Worm (Caenorhabditis elegans): ENCODE results near the gene kin-16.
"Not testable (repeated sequence)": the region's sequence is repeated elsewhere in the genome, so short reads cannot be mapped to it uniquely, and the experiment has no call there.

The kin-16 gene

DNA sequence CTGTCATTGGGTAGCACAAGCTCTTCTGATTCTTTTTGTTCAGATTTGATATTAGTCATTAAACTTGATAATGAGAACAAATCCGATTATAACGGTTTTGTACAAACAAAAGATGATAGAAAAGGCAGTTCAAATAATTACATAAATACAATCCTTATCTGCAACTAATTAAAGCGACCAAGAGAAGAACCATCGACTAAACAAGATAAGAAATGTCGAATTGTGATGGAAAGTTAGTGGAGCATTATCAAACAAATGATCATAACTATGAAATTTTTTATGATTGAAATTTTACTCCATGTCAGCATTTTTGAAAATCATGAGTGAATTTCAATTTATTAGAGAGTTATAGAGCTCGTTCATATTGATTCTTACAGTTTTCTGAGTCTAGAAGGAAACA lies 32.5 kb upstream of the kin-16 start, which contains the start of gene chil-23:
Gene chil-23 (minus strand): TSS at position 198 of the 400 bp plus-strand sequence.
- TF ChIP-seq ztf-29 (GFP tag; IDR thresholded peaks at IDR 0.05), result no peak
- TF ChIP-seq klf-2 (GFP tag; conservative IDR thresholded peaks at IDR 0.05), result no peak
- no peak for TF ChIP-seq ztf-23 (GFP tag; IDR thresholded peaks at IDR 0.05)
- no peak for TF ChIP-seq ref-1 (GFP tag; conservative IDR thresholded peaks at IDR 0.05)
- TF ChIP-seq med-1 (GFP tag; optimal IDR thresholded peaks at IDR 0.05; ENCODE audit: insufficient read depth), result no peak
- no peak for TF ChIP-seq cog-1 (tag; optimal IDR thresholded peaks at IDR 0.05)
- TF ChIP-seq flt-1 (GFP tag; IDR thresholded peaks at IDR 0.05), result no peak

DNA sequence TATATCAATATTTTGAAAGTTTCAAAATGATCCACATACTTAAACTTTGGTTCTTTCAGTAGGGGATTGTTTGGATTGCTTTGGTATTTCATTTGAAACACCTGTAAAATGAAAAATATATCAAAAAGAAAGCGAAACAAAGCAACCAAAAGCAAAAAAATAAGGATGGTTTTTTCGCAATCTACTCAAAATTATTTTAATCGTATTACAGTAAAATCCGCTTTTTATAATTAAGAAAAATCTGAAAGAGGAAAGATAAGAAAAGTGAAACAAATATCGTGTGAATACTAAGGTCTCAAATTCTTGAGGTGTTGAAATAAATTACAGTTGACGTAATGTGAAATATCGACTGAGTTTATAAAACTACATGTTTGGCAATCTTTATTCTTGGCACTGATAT lies 30.2 kb upstream of the kin-16 start, which contains the start of gene chil-22:
Gene chil-22 (minus strand): TSS at position 101 of the 400 bp plus-strand sequence.
- TF ChIP-seq klf-2 (GFP tag; conservative IDR thresholded peaks at IDR 0.05) (no peak), ref-1 (GFP tag; conservative IDR thresholded peaks at IDR 0.05) (no peak), ztf-23 (GFP tag; IDR thresholded peaks at IDR 0.05) (no peak), cog-1 (tag; optimal IDR thresholded peaks at IDR 0.05) (no peak), tab-1 (GFP tag; IDR thresholded peaks at IDR 0.05) (no peak), flt-1 (GFP tag; IDR thresholded peaks at IDR 0.05) (no peak), T22C8.4 (GFP tag; IDR thresholded peaks at IDR 0.05) (no peak), ztf-29 (GFP tag; IDR thresholded peaks at IDR 0.05) (no peak), med-1 (GFP tag; optimal IDR thresholded peaks at IDR 0.05; ENCODE audit: insufficient read depth) (no peak)

DNA sequence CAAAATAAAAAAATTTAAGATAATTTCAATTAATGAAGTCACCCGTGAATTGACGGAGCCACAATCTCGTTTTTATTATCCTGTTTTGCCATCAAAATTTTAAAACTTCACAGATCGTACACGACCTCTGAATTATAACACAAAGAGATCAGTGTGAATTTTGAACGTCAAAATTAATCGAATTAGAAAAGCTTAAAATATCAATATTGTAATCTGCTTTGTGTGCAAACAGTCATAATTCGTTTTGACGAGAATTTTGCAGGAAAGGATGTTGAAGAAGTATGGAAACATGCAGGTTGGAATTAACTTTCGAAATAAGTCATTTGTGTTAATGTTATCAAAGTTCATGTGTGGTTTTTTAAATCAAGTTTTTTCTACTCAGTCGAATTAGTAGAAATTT lies 26.0 kb upstream of the kin-16 start, which contains the start of gene chil-21:
Gene chil-21 (minus strand): TSS at position 101 of the 400 bp plus-strand sequence.
- not testable (repeated sequence) for TF ChIP-seq ref-1 (GFP tag; conservative IDR thresholded peaks at IDR 0.05); T22C8.4 (GFP tag; IDR thresholded peaks at IDR 0.05); cog-1 (tag; optimal IDR thresholded peaks at IDR 0.05)

DNA sequence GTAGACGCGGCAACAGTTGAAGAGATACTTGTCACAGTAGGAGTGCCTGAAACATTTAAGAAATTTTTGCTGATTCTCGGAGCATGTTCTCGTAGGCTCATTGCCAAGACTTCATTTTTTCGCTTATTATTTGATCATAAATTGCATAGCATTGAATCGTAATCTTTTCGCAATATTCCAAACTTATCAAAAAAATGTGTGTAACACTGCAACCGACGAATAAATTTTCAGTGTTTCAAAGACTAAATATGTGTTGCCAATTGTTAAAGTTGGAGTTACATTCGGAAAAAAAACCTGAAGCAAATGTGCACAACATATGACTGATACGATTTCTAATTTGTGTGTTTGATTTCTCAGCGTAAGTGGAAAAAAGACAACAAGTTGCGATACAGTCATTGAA lies 23.6 kb upstream of the kin-16 start, which contains the start of gene R09D1.14:
Gene R09D1.14 (minus strand): TSS at position 101 of the 400 bp plus-strand sequence.
- TF ChIP-seq klf-2 (GFP tag; conservative IDR thresholded peaks at IDR 0.05); tab-1 (GFP tag; IDR thresholded peaks at IDR 0.05); ztf-29 (GFP tag; IDR thresholded peaks at IDR 0.05): not testable (repeated sequence)

DNA sequence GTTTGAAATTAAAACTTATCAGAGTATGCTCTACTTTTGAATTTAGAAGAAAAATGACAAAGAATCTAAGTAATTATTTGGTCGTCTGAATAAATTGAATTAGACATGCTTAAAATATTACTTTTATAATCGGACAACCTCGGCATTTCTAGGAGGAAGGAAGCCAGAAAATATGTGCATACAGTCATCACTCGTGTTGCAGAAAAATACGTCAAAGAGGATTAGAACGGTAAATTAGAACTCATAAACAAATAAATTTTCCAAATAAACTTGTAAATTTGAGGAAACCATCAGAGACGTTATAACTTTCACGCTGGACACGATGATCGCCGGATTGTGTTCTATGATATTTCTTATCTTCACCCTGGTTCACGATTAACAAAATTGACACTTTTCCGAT lies 18.4 kb upstream of the kin-16 start, which contains the start of gene chil-19:
Gene chil-19 (minus strand): TSS at position 101 of the 400 bp plus-strand sequence.
- TF ChIP-seq T22C8.4 (GFP tag; IDR thresholded peaks at IDR 0.05) (no peak), flt-1 (GFP tag; IDR thresholded peaks at IDR 0.05) (no peak), med-1 (GFP tag; optimal IDR thresholded peaks at IDR 0.05; ENCODE audit: insufficient read depth) (no peak), ztf-29 (GFP tag; IDR thresholded peaks at IDR 0.05) (no peak), ref-1 (GFP tag; conservative IDR thresholded peaks at IDR 0.05) (no peak), klf-2 (GFP tag; conservative IDR thresholded peaks at IDR 0.05) (no peak), cog-1 (tag; optimal IDR thresholded peaks at IDR 0.05) (no peak), ztf-23 (GFP tag; IDR thresholded peaks at IDR 0.05) (no peak), tab-1 (GFP tag; IDR thresholded peaks at IDR 0.05) (no peak)

DNA sequence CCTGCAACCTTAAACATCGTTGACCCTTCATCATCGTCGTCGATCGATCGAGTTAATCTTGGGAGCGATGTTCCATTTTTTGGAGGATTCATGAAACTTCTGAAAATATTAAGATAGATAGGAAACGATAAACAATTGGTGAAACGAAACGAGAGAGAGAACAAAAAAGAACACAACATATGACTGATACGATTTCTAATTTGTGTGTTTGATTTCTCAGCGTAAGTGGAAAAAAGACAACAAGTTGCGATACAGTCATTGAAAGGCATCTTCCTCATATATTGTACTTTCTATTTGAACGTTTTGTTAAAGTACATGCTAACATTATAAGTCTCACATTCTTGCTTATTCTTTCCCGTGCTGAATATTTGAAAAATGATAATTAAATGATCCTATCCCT lies 16.3 kb upstream of the kin-16 start, which contains the start of gene R09D1.12:
Gene R09D1.12 (minus strand): TSS at position 101 of the 400 bp plus-strand sequence.
- not testable (repeated sequence) for TF ChIP-seq klf-2 (GFP tag; conservative IDR thresholded peaks at IDR 0.05); flt-1 (GFP tag; IDR thresholded peaks at IDR 0.05); cog-1 (tag; optimal IDR thresholded peaks at IDR 0.05)

DNA sequence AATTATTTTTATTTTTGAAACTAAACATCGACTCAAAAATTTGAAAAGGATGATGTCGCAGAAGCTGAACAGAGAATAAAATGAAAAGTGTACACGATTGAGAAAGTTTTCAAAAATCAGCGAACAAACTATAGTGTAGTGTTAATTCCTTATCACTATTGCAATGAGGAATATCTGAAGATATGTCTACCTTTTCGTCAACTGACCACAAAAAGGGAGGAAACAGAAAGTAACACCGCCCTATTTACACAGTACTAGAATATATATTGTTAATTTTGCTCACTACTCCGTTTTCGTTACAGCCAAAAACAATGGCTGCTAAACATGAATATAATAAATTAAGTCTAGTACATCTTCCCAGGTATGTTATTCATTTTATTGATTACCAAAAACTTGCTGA lies 12.1 kb upstream of the kin-16 start, which contains the start of gene chil-18:
Gene chil-18 (plus strand): TSS at position 301 of the 400 bp plus-strand sequence.
- TF ChIP-seq klf-2 (GFP tag; conservative IDR thresholded peaks at IDR 0.05) (no peak), tab-1 (GFP tag; IDR thresholded peaks at IDR 0.05) (no peak), med-1 (GFP tag; optimal IDR thresholded peaks at IDR 0.05; ENCODE audit: insufficient read depth) (no peak), flt-1 (GFP tag; IDR thresholded peaks at IDR 0.05) (no peak), T22C8.4 (GFP tag; IDR thresholded peaks at IDR 0.05) (no peak), cog-1 (tag; optimal IDR thresholded peaks at IDR 0.05) (no peak), ztf-23 (GFP tag; IDR thresholded peaks at IDR 0.05) (no peak), ref-1 (GFP tag; conservative IDR thresholded peaks at IDR 0.05) (no peak), ztf-29 (GFP tag; IDR thresholded peaks at IDR 0.05) (no peak)

DNA sequence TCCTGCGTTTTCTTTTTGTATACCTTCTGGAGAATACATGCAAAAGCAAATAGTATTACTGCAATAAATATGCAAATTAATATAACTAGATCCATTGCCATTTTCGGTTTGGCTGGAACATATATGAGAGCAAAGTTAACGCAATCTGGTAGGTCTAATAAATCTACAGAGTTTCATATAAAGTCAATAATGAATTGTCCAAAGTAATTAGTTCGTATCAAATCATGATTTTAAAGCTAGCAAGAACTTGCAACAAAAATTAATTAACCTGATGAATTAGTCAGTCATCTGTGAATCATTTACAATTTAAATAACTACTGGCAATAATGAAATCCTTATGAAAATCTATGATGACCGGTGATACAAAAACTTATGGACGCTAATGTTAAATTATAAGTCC lies 9.5 kb upstream of the kin-16 start, which contains the start of gene R09D1.13:
Gene R09D1.13 (minus strand): TSS at position 101 of the 400 bp plus-strand sequence.
- no peak for TF ChIP-seq klf-2 (GFP tag; conservative IDR thresholded peaks at IDR 0.05)
- no peak for TF ChIP-seq ztf-23 (GFP tag; IDR thresholded peaks at IDR 0.05)
- no peak for TF ChIP-seq ztf-29 (GFP tag; IDR thresholded peaks at IDR 0.05)
- TF ChIP-seq cog-1 (tag; optimal IDR thresholded peaks at IDR 0.05), result no peak
- no peak for TF ChIP-seq ref-1 (GFP tag; conservative IDR thresholded peaks at IDR 0.05)
- no peak for TF ChIP-seq flt-1 (GFP tag; IDR thresholded peaks at IDR 0.05)
- TF ChIP-seq T22C8.4 (GFP tag; IDR thresholded peaks at IDR 0.05), result no peak
- TF ChIP-seq med-1 (GFP tag; optimal IDR thresholded peaks at IDR 0.05; ENCODE audit: insufficient read depth), result no peak
- no peak for TF ChIP-seq tab-1 (GFP tag; IDR thresholded peaks at IDR 0.05)

DNA sequence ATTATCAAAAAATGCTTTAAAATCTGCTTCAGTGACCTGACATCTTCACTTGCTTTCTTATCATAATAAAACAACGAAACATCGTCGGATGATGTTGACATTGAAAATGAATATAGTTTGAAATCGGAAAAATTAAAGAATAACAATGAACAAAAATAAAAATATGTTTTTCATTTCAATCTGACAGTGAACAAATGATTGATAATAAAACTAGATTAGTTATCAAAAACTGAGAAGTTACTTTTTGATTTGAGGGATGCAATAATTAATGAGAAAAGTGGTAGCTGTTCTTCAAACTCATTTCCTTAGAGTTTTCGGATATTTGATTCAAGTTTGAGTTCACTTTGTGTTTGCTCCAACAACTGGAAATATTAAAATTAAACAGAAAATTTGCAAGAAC lies 7.6 kb upstream of the kin-16 start, which contains the start of gene chil-15:
Gene chil-15 (minus strand): TSS at position 101 of the 400 bp plus-strand sequence.
- TF ChIP-seq ztf-23 (GFP tag; IDR thresholded peaks at IDR 0.05) (no peak), klf-2 (GFP tag; conservative IDR thresholded peaks at IDR 0.05) (no peak)

DNA sequence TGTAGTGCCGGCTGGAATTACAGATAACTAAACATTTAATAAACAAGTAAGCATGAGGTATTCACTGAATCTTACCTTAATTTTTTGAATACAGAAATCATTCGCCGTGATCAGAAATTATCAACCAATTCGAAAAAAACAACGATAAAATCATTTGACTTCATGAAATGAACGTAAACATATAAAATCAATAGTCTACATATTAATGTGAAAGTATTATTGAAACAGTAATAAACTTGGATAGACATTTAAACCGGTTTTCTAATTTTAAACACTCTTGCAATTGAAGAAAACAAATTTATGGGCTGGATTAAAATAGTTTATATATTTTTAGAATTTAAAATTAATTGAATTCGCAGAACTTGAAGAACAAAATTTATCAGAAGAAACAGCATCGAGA lies 5.9 kb upstream of the kin-16 start, which contains the start of gene chil-16:
Gene chil-16 (minus strand): TSS at position 101 of the 400 bp plus-strand sequence.
- TF ChIP-seq ztf-23 (GFP tag; IDR thresholded peaks at IDR 0.05), result no peak
- TF ChIP-seq cog-1 (tag; optimal IDR thresholded peaks at IDR 0.05), result no peak
- TF ChIP-seq med-1 (GFP tag; optimal IDR thresholded peaks at IDR 0.05; ENCODE audit: insufficient read depth), result no peak
- TF ChIP-seq klf-2 (GFP tag; conservative IDR thresholded peaks at IDR 0.05), result no peak
- TF ChIP-seq tab-1 (GFP tag; IDR thresholded peaks at IDR 0.05), result no peak
- TF ChIP-seq ztf-29 (GFP tag; IDR thresholded peaks at IDR 0.05), result no peak
- TF ChIP-seq ref-1 (GFP tag; conservative IDR thresholded peaks at IDR 0.05), result no peak
- TF ChIP-seq T22C8.4 (GFP tag; IDR thresholded peaks at IDR 0.05), result no peak
- no peak for TF ChIP-seq flt-1 (GFP tag; IDR thresholded peaks at IDR 0.05)

Data from whole organism, midembryonic.